Fruit fly (Drosophila melanogaster) whole organism, embryonic: Measurements from ENCODE around the gene CG1231.
A peak's percentile ranks its signal among the peaks of the same experiment; 100 is the strongest.

ENCODE experiments used
- Asciz ChIP-seq: fragments of 200-800 bp; sonication (Bioruptor generic); optimal IDR thresholded peaks from 2 replicates; lab custom pipeline; 2017; ENCODE audit warnings: missing biosample characterization, mild to moderate bottlenecking, missing genetic modification characterization, missing genetic modification reagents
- BEAF-32 ChIP-seq: fragments of 200-800 bp; sonication (Bioruptor generic); optimal IDR thresholded peaks from 3 replicates; lab custom pipeline; 2017; ENCODE audit warnings: missing biosample characterization, missing genetic modification characterization, mild to moderate bottlenecking, moderate library complexity, missing genetic modification reagents
- Blimp-1 ChIP-seq: fragments of 200-800 bp; sonication (Bioruptor generic); optimal IDR thresholded peaks from 3 replicates; lab custom pipeline; 2018; ENCODE audit warnings: missing biosample characterization, missing genetic modification characterization, mild to moderate bottlenecking, moderate library complexity, missing genetic modification reagents
- CG1529 ChIP-seq: fragments of 200-800 bp; sonication (Bioruptor generic); optimal IDR thresholded peaks from 3 replicates; lab custom pipeline; 2018; ENCODE audit warnings: missing biosample characterization, missing genetic modification characterization
- CG15696 ChIP-seq: fragments of 200-800 bp; sonication (Bioruptor generic); optimal IDR thresholded peaks from 2 replicates; lab custom pipeline; 2019; ENCODE audit warnings: missing biosample characterization, mild to moderate bottlenecking, missing genetic modification characterization, moderate library complexity
- CG1647 ChIP-seq: fragments of 200-800 bp; sonication (Bioruptor generic); optimal IDR thresholded peaks from 3 replicates; lab custom pipeline; 2016; ENCODE audit warnings: missing biosample characterization, missing genetic modification characterization
- CG17328 ChIP-seq: fragments of 200-800 bp; sonication (Bioruptor generic); IDR thresholded peaks from 2 replicates; pipeline ENCODE4 v1.3.6; 2022; ENCODE audit warnings: missing biosample characterization, missing genetic modification characterization
- CG18011 ChIP-seq: fragments of 200-800 bp; sonication (Bioruptor generic); optimal IDR thresholded peaks from 2 replicates; lab custom pipeline; 2017; ENCODE audit warnings: missing biosample characterization, missing genetic modification characterization, mild to moderate bottlenecking, moderate library complexity, missing genotype
- CG18599 ChIP-seq: fragments of 200-800 bp; sonication (Bioruptor generic); optimal IDR thresholded peaks from 3 replicates; lab custom pipeline; 2017; ENCODE audit warnings: missing biosample characterization, missing genetic modification characterization, mild to moderate bottlenecking, moderate library complexity, missing genetic modification reagents
- CG2199 ChIP-seq: fragments of 200-800 bp; sonication (Bioruptor generic); IDR thresholded peaks from 3 replicates; pipeline ENCODE4 v1.3.6; 2022; ENCODE audit warnings: missing biosample characterization, missing genetic modification characterization
- CG2712 ChIP-seq: fragments of 200-800 bp; optimal IDR thresholded peaks from 3 replicates; lab custom pipeline; 2019; ENCODE audit warnings: missing biosample characterization, mild to moderate bottlenecking, missing genetic modification characterization, moderate library complexity
- CG3065 ChIP-seq: fragments of 200-800 bp; sonication (Bioruptor generic); optimal IDR thresholded peaks from 2 replicates; lab custom pipeline; 2016; ENCODE audit warnings: missing biosample characterization, missing genetic modification characterization
- CG31388 ChIP-seq: fragments of 200-800 bp; sonication (Bioruptor generic); optimal IDR thresholded peaks from 2 replicates; lab custom pipeline; 2016; ENCODE audit warnings: missing biosample characterization, missing genetic modification characterization
- CG3847 ChIP-seq: fragments of 200-800 bp; sonication (Bioruptor generic); IDR thresholded peaks from 2 replicates; pipeline ENCODE4 v1.3.6; 2022; ENCODE audit warnings: missing biosample characterization, missing genetic modification characterization
- CG6272 ChIP-seq: fragments of 200-800 bp; sonication (Bioruptor generic); IDR thresholded peaks from 2 replicates; pipeline ENCODE4 v1.3.6; 2022; ENCODE audit warnings: missing biosample characterization, missing genetic modification characterization
- CG7928 ChIP-seq: fragments of 200-800 bp; sonication (Bioruptor generic); optimal IDR thresholded peaks from 2 replicates; lab custom pipeline; 2017; ENCODE audit warnings: missing biosample characterization, mild to moderate bottlenecking, missing genetic modification characterization
- CG8765 ChIP-seq: fragments of 200-800 bp; sonication (Bioruptor generic); IDR thresholded peaks from 2 replicates; pipeline ENCODE4 v1.3.6; 2022; ENCODE audit warnings: missing biosample characterization, missing genetic modification characterization
- D19A ChIP-seq: fragments of 200-800 bp; optimal IDR thresholded peaks from 3 replicates; lab custom pipeline; 2019; ENCODE audit warnings: missing biosample characterization, mild to moderate bottlenecking, missing genetic modification characterization, moderate library complexity
- Deaf1 ChIP-seq: fragments of 200-800 bp; optimal IDR thresholded peaks from 3 replicates; lab custom pipeline; 2019; ENCODE audit warnings: missing biosample characterization, mild to moderate bottlenecking, missing genetic modification characterization, moderate library complexity
- Doc3 ChIP-seq: fragments of 200-800 bp; sonication (Bioruptor generic); IDR thresholded peaks from 3 replicates; pipeline ENCODE4 v1.3.6; 2022; ENCODE audit warnings: missing biosample characterization, missing genetic modification characterization; ENCODE audit not compliant: partially characterized antibody
- Ets97D ChIP-seq: fragments of 200-800 bp; sonication (Bioruptor generic); optimal IDR thresholded peaks from 3 replicates; lab custom pipeline; 2016; ENCODE audit warnings: missing biosample characterization, missing genetic modification characterization
- Fer3 ChIP-seq: fragments of 200-800 bp; sonication (Bioruptor generic); optimal IDR thresholded peaks from 2 replicates; lab custom pipeline; 2018; ENCODE audit warnings: missing biosample characterization, mild to moderate bottlenecking, missing genetic modification characterization, moderate library complexity
- Jarid2 ChIP-seq: fragments of 200-800 bp; sonication (Bioruptor generic); optimal IDR thresholded peaks from 3 replicates; lab custom pipeline; 2017; ENCODE audit warnings: mild to moderate bottlenecking, missing biosample characterization, missing genetic modification reagents, missing genetic modification characterization
- Kr ChIP-seq: fragments of 200-800 bp; sonication (Bioruptor generic); optimal IDR thresholded peaks from 2 replicates; lab custom pipeline; 2017; ENCODE audit warnings: missing biosample characterization, mild to moderate bottlenecking, missing genetic modification characterization
- NC2β ChIP-seq: fragments of 200-800 bp; sonication (Bioruptor generic); optimal IDR thresholded peaks from 2 replicates; lab custom pipeline; 2016; ENCODE audit warnings: missing biosample characterization, missing genetic modification characterization
- NFAT ChIP-seq: fragments of 200-800 bp; sonication (Bioruptor generic); IDR thresholded peaks from 2 replicates; pipeline ENCODE4 v1.3.6; 2022; ENCODE audit warnings: missing biosample characterization, missing genetic modification characterization
- Scr ChIP-seq: fragments of 200-800 bp; sonication (Bioruptor generic); IDR thresholded peaks from 2 replicates; pipeline ENCODE4 v1.3.6; 2022; ENCODE audit warnings: missing biosample characterization, missing genetic modification characterization; ENCODE audit not compliant: partially characterized antibody
- Sin3A ChIP-seq: fragments of >200 bp; optimal IDR thresholded peaks from 2 replicates; lab custom pipeline; 2018
- bab2 ChIP-seq: fragments of 200-800 bp; sonication (Bioruptor generic); optimal IDR thresholded peaks from 2 replicates; lab custom pipeline; 2016; ENCODE audit warnings: missing biosample characterization, missing genetic modification characterization
- bsh ChIP-seq, 2 experiments: fragments of 200-800 bp; sonication (Bioruptor generic); optimal IDR thresholded peaks; 2 replicates each; lab custom pipeline; 2017 to 2018; ENCODE audit warnings: mild to moderate bottlenecking in 2 of 2, missing biosample characterization in 2 of 2, missing genetic modification characterization in 2 of 2, moderate library complexity in 1 of 2
- btn ChIP-seq: fragments of 200-800 bp; sonication (Bioruptor generic); optimal IDR thresholded peaks from 2 replicates; lab custom pipeline; 2016; ENCODE audit warnings: missing biosample characterization, missing genetic modification characterization
- cad ChIP-seq: fragments of >200 bp; optimal IDR thresholded peaks from 2 replicates; lab custom pipeline; 2017; ENCODE audit warnings: missing biosample characterization, missing genetic modification characterization
- chn ChIP-seq: fragments of 200-800 bp; sonication (Bioruptor generic); optimal IDR thresholded peaks from 2 replicates; lab custom pipeline; 2016; ENCODE audit warnings: missing biosample characterization, missing genetic modification characterization
- fd102C ChIP-seq: fragments of 200-800 bp; sonication (Bioruptor generic); optimal IDR thresholded peaks from 2 replicates; lab custom pipeline; 2018; ENCODE audit warnings: missing biosample characterization, mild to moderate bottlenecking, missing genetic modification characterization, moderate library complexity
- fd64A ChIP-seq: fragments of 200-800 bp; sonication (Bioruptor generic); optimal IDR thresholded peaks from 3 replicates; lab custom pipeline; 2018; ENCODE audit warnings: missing biosample characterization, mild to moderate bottlenecking, missing genetic modification characterization
- fru ChIP-seq: fragments of >200 bp; optimal IDR thresholded peaks from 2 replicates; lab custom pipeline; 2017
- fu2 ChIP-seq: fragments of 200-800 bp; sonication (Bioruptor generic); optimal IDR thresholded peaks from 2 replicates; lab custom pipeline; 2016; ENCODE audit warnings: missing biosample characterization, missing genetic modification characterization
- ham ChIP-seq: fragments of 200-800 bp; sonication (Bioruptor generic); IDR thresholded peaks from 2 replicates; pipeline ENCODE4 v1.3.6; 2022; ENCODE audit warnings: missing biosample characterization, missing genetic modification characterization
- mld ChIP-seq: fragments of 200-800 bp; sonication (Bioruptor generic); IDR thresholded peaks from 3 replicates; pipeline ENCODE4 v1.3.6; 2022; ENCODE audit warnings: missing biosample characterization, missing genetic modification characterization; ENCODE audit not compliant: partially characterized antibody
- org-1 ChIP-seq: fragments of 200-800 bp; sonication (Bioruptor generic); optimal IDR thresholded peaks from 2 replicates; lab custom pipeline; 2017; ENCODE audit warnings: missing biosample characterization, missing genetic modification characterization
- pum ChIP-seq: fragments of 200-800 bp; sonication (Bioruptor generic); optimal IDR thresholded peaks from 2 replicates; lab custom pipeline; 2016; ENCODE audit warnings: missing biosample characterization, missing genetic modification characterization
- salm ChIP-seq: fragments of 200-800 bp; sonication (Bioruptor generic); optimal IDR thresholded peaks from 2 replicates; lab custom pipeline; 2018; ENCODE audit warnings: missing biosample characterization, mild to moderate bottlenecking, missing genetic modification characterization
- sd ChIP-seq: fragments of 200-800 bp; sonication (Bioruptor generic); optimal IDR thresholded peaks from 3 replicates; lab custom pipeline; 2018; ENCODE audit warnings: missing biosample characterization, mild to moderate bottlenecking, missing genetic modification characterization, moderate library complexity
- seq ChIP-seq: fragments of 200-800 bp; sonication (Bioruptor generic); IDR thresholded peaks from 2 replicates; pipeline ENCODE4 v1.3.6; 2022; ENCODE audit warnings: missing biosample characterization, missing genetic modification characterization
- tap ChIP-seq: fragments of 200-800 bp; optimal IDR thresholded peaks from 3 replicates; lab custom pipeline; 2019; ENCODE audit warnings: missing biosample characterization, mild to moderate bottlenecking, missing genetic modification characterization, moderate library complexity
- tio ChIP-seq: fragments of 200-800 bp; sonication (Bioruptor generic); optimal IDR thresholded peaks from 2 replicates; lab custom pipeline; 2017; ENCODE audit warnings: missing biosample characterization, missing genetic modification characterization, inconsistent platforms
- twi ChIP-seq: fragments of 200-800 bp; optimal IDR thresholded peaks from 2 replicates; lab custom pipeline; 2019; ENCODE audit warnings: missing biosample characterization, mild to moderate bottlenecking, missing genetic modification characterization, moderate library complexity
- unc-4 ChIP-seq: fragments of 200-800 bp; sonication (Bioruptor generic); IDR thresholded peaks from 2 replicates; pipeline ENCODE4 v1.3.6; 2022; ENCODE audit warnings: missing biosample characterization, missing genetic modification characterization; ENCODE audit not compliant: partially characterized antibody
- unpg ChIP-seq: fragments of 200-800 bp; sonication (Bioruptor generic); optimal IDR thresholded peaks from 3 replicates; lab custom pipeline; 2018; ENCODE audit warnings: missing biosample characterization, mild to moderate bottlenecking, missing genetic modification characterization, moderate library complexity

Gene CG1231

DNA sequence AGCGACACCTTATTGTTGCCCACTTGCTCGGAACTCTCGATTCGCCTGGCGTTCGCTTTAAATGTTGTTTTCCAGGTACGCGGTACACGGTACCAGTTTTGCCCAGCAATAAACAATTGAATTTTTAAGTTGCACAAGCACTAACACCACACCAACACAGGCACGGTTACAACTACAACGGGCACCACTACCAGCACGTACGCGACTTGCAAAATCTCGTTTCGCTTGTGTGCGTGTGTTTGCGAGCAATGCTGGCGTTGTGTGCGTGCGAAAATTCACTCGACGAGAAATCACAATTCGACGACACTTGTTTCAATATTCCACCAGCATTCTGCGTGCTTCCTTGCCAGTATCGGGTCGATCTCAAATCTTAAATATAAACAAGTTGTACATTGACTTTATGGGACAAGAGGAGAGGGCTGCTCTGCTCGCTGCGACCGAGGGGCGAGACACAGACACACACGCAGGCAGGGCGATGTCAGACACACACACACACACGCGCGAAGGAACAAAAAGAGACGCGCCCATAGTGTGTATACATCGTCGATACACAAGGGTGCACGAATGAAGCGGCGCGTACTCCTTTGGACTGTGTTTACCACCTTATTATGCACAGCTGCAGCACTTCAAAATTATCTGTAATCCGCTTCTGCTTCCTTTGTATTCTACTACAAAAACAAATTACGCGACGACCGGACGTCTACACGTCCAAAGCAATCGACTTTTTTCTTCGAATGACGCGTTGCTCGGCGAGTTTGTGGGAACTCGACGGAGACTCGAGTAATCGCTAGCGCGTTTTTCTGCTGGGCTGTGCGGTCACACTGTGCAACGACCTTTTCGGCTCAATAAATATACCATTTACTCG, 36.8 kb upstream of the CG1231 start, which contains the start of gene fwd (continued):
- TF ChIP-seq CG8765 (GFP tag; lab: Robert Waterston, UW) (no peak), bab2 (GFP tag; lab: Kevin White, UChicago) (no peak), unc-4 (GFP tag; lab: Robert Waterston, UW) (0 out of 2 replicates have a peak, but pooled peaks have one; percentile 20), fru (lab: Kevin White, UChicago) (no peak), Asciz (GFP tag; lab: Kevin White, UChicago) (no peak), fu2 (GFP tag; lab: Kevin White, UChicago) (no peak), sd (tag; lab: Kevin White, UChicago) (peak; percentile 16), CG2712 (peak; percentile 41), CG6272 (peak; percentile 25; the same call in 1 of the 2 replicates), salm (tag; lab: Kevin White, UChicago) (no peak), tio (GFP tag; lab: Kevin White, UChicago) (no peak), fd102C (no peak), BEAF-32 (GFP tag; lab: Kevin White, UChicago) (peak; percentile 52), seq (GFP tag; lab: Robert Waterston, UW) (no peak; the same call in 1 of the 2 replicates), fd64A (GFP tag; lab: Kevin White, UChicago) (peak; percentile 46), CG31388 (GFP tag; lab: Kevin White, UChicago) (no peak), Fer3 (tag; lab: Kevin White, UChicago) (peak; percentile 8), twi (tag; lab: Kevin White, UChicago) (peak; percentile 47), CG1647 (no peak), mld (GFP tag; lab: Robert Waterston, UW) (no peak), Jarid2 (GFP tag; lab: Kevin White, UChicago) (peak; percentile 90), org-1 (GFP tag; lab: Kevin White, UChicago) (no peak), Blimp-1 (GFP tag; lab: Kevin White, UChicago) (no peak), cad (GFP tag; lab: Kevin White, UChicago) (peak; percentile 40), NFAT (GFP tag; lab: Robert Waterston, UW) (0 out of 2 replicates have a peak, but pooled peaks have one; percentile 13), CG3065 (GFP tag; lab: Kevin White, UChicago) (no peak), Deaf1 (peak; percentile 68), CG3847 (GFP tag; lab: Robert Waterston, UW) (peak; percentile 69), CG18011 (GFP tag; lab: Kevin White, UChicago) (no peak), unpg (GFP tag; lab: Kevin White, UChicago) (peak; percentile 26), CG1529 (no peak), ham (GFP tag; lab: Robert Waterston, UW) (no peak), pum (GFP tag; lab: Kevin White, UChicago) (no peak), tap (tag; lab: Kevin White, UChicago) (peak; percentile 46), CG15696 (tag; lab: Kevin White, UChicago) (no peak), Scr (GFP tag; lab: Robert Waterston, UW) (no peak; the same call in none of the 2 replicates), bsh (GFP tag; optimal IDR thresholded peaks at IDR 0.05; lab: Kevin White, UChicago) (peak in 1 of 2 experiments; percentile 28), btn (GFP tag; lab: Kevin White, UChicago) (no peak), NC2β (peak; percentile 27), CG7928 (GFP tag; lab: Kevin White, UChicago) (peak; percentile 11), Ets97D (GFP tag; lab: Kevin White, UChicago) (peak; percentile 88), Doc3 (GFP tag; lab: Robert Waterston, UW) (no peak), CG2199 (GFP tag; lab: Robert Waterston, UW) (peak; percentile 40; the same call in 1 of the 3 replicates), D19A (peak; percentile 36), CG17328 (GFP tag; lab: Robert Waterston, UW) (no peak), chn (GFP tag; lab: Kevin White, UChicago) (peak; percentile 6), CG18599 (peak; percentile 71), Kr (GFP tag; lab: Kevin White, UChicago) (no peak), Sin3A (lab: Kevin White, UChicago) (peak; percentile 66)
